Fruit fly (Drosophila melanogaster) whole organism, embryonic: ENCODE results near the gene Cyp4ac1.

Experiments
- Adf1 ChIP-seq: fragments of 200-800 bp; sonication (Bioruptor generic); IDR thresholded peaks from 2 replicates; pipeline ENCODE4 v1.3.6; 2022; ENCODE audit warnings: missing biosample characterization, missing genetic modification characterization
- Aef1 ChIP-seq: fragments of 200-800 bp; sonication (Bioruptor generic); IDR thresholded peaks from 3 replicates; pipeline ENCODE4 v1.3.6; 2022; ENCODE audit warnings: missing biosample characterization, missing genetic modification characterization
- Blimp-1 ChIP-seq: fragments of 200-800 bp; sonication (Bioruptor generic); optimal IDR thresholded peaks from 3 replicates; lab custom pipeline; 2018; ENCODE audit warnings: missing biosample characterization, missing genetic modification characterization, mild to moderate bottlenecking, moderate library complexity, missing genetic modification reagents
- Bteb2 ChIP-seq: fragments of 200-800 bp; sonication (Bioruptor generic); optimal IDR thresholded peaks from 2 replicates; lab custom pipeline; 2016; ENCODE audit warnings: missing biosample characterization, missing genetic modification characterization
- CG11085 ChIP-seq: fragments of 200-800 bp; sonication (Bioruptor generic); IDR thresholded peaks from 2 replicates; pipeline ENCODE4 v1.3.6; 2022; ENCODE audit warnings: missing biosample characterization, missing genetic modification characterization
- CG11696 ChIP-seq: fragments of 200-800 bp; sonication (Bioruptor generic); IDR thresholded peaks from 2 replicates; pipeline ENCODE4 v1.3.6; 2022; ENCODE audit warnings: missing biosample characterization, missing genetic modification characterization
- CG14710 ChIP-seq: fragments of 200-800 bp; sonication (Bioruptor generic); optimal IDR thresholded peaks from 3 replicates; lab custom pipeline; 2019; ENCODE audit warnings: missing biosample characterization, mild to moderate bottlenecking, missing genetic modification characterization, moderate library complexity
- CG16813 ChIP-seq: fragments of 200-800 bp; sonication (Bioruptor generic); IDR thresholded peaks from 3 replicates; pipeline ENCODE4 v1.3.6; 2022; ENCODE audit warnings: missing biosample characterization, missing genetic modification characterization; ENCODE audit not compliant: partially characterized antibody
- CG17385 ChIP-seq: fragments of 200-800 bp; sonication (Bioruptor generic); optimal IDR thresholded peaks from 3 replicates; lab custom pipeline; 2018; ENCODE audit warnings: missing biosample characterization, mild to moderate bottlenecking, missing genetic modification characterization
- CG18619 ChIP-seq: fragments of 200-800 bp; sonication (Bioruptor generic); optimal IDR thresholded peaks from 3 replicates; lab custom pipeline; 2017; ENCODE audit warnings: missing biosample characterization, mild to moderate bottlenecking, missing genetic modification characterization
- CG2875 ChIP-seq: fragments of 200-800 bp; sonication (Bioruptor generic); optimal IDR thresholded peaks from 2 replicates; lab custom pipeline; 2017; ENCODE audit warnings: missing biosample characterization, mild to moderate bottlenecking, missing genetic modification characterization, missing genetic modification reagents
- CG3163 ChIP-seq: fragments of 200-800 bp; sonication (Bioruptor generic); optimal IDR thresholded peaks from 3 replicates; lab custom pipeline; 2016; ENCODE audit warnings: missing biosample characterization, missing genetic modification characterization
- CG4328 ChIP-seq: fragments of 200-800 bp; sonication (Bioruptor generic); optimal IDR thresholded peaks from 3 replicates; lab custom pipeline; 2017; ENCODE audit warnings: missing biosample characterization, missing genetic modification reagents, missing genetic modification characterization
- CG4820 ChIP-seq: fragments of 200-800 bp; sonication (Bioruptor generic); optimal IDR thresholded peaks from 3 replicates; lab custom pipeline; 2016; ENCODE audit warnings: missing biosample characterization, missing genetic modification characterization
- CG5180 ChIP-seq: fragments of 200-800 bp; sonication (Bioruptor generic); optimal IDR thresholded peaks from 3 replicates; lab custom pipeline; 2017; ENCODE audit warnings: missing biosample characterization, missing genetic modification characterization, mild to moderate bottlenecking, moderate library complexity, missing genetic modification reagents
- CG6813 ChIP-seq: fragments of 200-800 bp; sonication (Bioruptor generic); optimal IDR thresholded peaks from 2 replicates; lab custom pipeline; 2017; ENCODE audit warnings: missing biosample characterization, missing genetic modification characterization, mild to moderate bottlenecking, moderate library complexity, missing genetic modification reagents
- CG8478 ChIP-seq: fragments of >200 bp; optimal IDR thresholded peaks from 2 replicates; lab custom pipeline; 2018
- CG9609 ChIP-seq: fragments of 200-800 bp; sonication (Bioruptor generic); optimal IDR thresholded peaks from 3 replicates; lab custom pipeline; 2016; ENCODE audit warnings: missing biosample characterization, missing genetic modification characterization
- CG9932 ChIP-seq: fragments of 200-800 bp; sonication (Bioruptor generic); IDR thresholded peaks from 2 replicates; pipeline ENCODE4 v1.3.6; 2022; ENCODE audit warnings: missing biosample characterization, missing genetic modification characterization
- Dbx ChIP-seq: fragments of 200-800 bp; sonication (Bioruptor generic); IDR thresholded peaks from 3 replicates; pipeline ENCODE4 v1.3.6; 2022; ENCODE audit warnings: missing biosample characterization, missing genetic modification characterization
- Dip2 ChIP-seq: fragments of 200-800 bp; sonication (Bioruptor generic); IDR thresholded peaks from 2 replicates; pipeline ENCODE4 v1.3.6; 2022; ENCODE audit warnings: missing biosample characterization, missing genetic modification characterization
- HLH3B ChIP-seq: fragments of 200-800 bp; sonication (Bioruptor generic); IDR thresholded peaks from 2 replicates; pipeline ENCODE4 v1.3.6; 2022; ENCODE audit warnings: missing biosample characterization, missing genetic modification characterization
- HmgZ ChIP-seq: fragments of 200-800 bp; sonication (Bioruptor generic); optimal IDR thresholded peaks from 2 replicates; lab custom pipeline; 2018; ENCODE audit warnings: missing biosample characterization, mild to moderate bottlenecking, missing genetic modification characterization
- Hsf ChIP-seq: fragments of 200-800 bp; sonication (Bioruptor generic); optimal IDR thresholded peaks from 3 replicates; lab custom pipeline; 2016; ENCODE audit warnings: missing biosample characterization, missing genetic modification characterization
- Mrtf ChIP-seq: fragments of 200-800 bp; sonication (Bioruptor generic); IDR thresholded peaks from 3 replicates; pipeline ENCODE4 v1.3.6; 2022; ENCODE audit warnings: missing biosample characterization, missing genetic modification characterization
- Nf-YC ChIP-seq: fragments of 200-800 bp; optimal IDR thresholded peaks from 3 replicates; lab custom pipeline; 2019; ENCODE audit warnings: missing biosample characterization, mild to moderate bottlenecking, missing genetic modification characterization, moderate library complexity
- Pdp1 ChIP-seq, 2 experiments: fragments of 200-800 bp; sonication (Bioruptor generic); optimal IDR thresholded peaks; 3 replicates each; lab custom pipeline; 2016; ENCODE audit warnings: missing biosample characterization in 2 of 2, missing genetic modification characterization in 2 of 2, mild to moderate bottlenecking in 1 of 2, moderate library complexity in 1 of 2
- Ssrp ChIP-seq: fragments of 200-800 bp; sonication (Bioruptor generic); optimal IDR thresholded peaks from 2 replicates; lab custom pipeline; 2018; ENCODE audit warnings: missing biosample characterization, mild to moderate bottlenecking, missing genetic modification characterization, moderate library complexity
- Trl ChIP-seq, 3 experiments: fragments of >200 bp in 2 of 3; fragments of 200-800 bp in 1 of 3; sonication (Bioruptor generic) in 1 of 3; optimal IDR thresholded peaks; 2 replicates in 1 of 3; 3 replicates in 2 of 3; lab custom pipeline; 2016 to 2017; ENCODE audit warnings: missing biosample characterization in 1 of 3, missing genetic modification characterization in 1 of 3
- bbx ChIP-seq: fragments of 200-800 bp; sonication (Bioruptor generic); IDR thresholded peaks from 2 replicates; pipeline ENCODE4 v1.3.6; 2022; ENCODE audit warnings: missing biosample characterization, missing genetic modification characterization; ENCODE audit not compliant: partially characterized antibody
- cg ChIP-seq: fragments of 200-800 bp; sonication (Bioruptor generic); optimal IDR thresholded peaks from 3 replicates; lab custom pipeline; 2019; ENCODE audit warnings: missing biosample characterization, mild to moderate bottlenecking, missing genetic modification characterization, moderate library complexity
- crol ChIP-seq: fragments of 200-800 bp; sonication (Bioruptor generic); IDR thresholded peaks from 2 replicates; pipeline ENCODE4 v1.3.6; 2022; ENCODE audit warnings: missing biosample characterization, missing genetic modification characterization
- fd96Cb ChIP-seq: fragments of 200-800 bp; sonication (Bioruptor generic); optimal IDR thresholded peaks from 2 replicates; lab custom pipeline; 2018; ENCODE audit warnings: missing biosample characterization, mild to moderate bottlenecking, missing genetic modification characterization, moderate library complexity
- ftz-f1 ChIP-seq: fragments of 200-800 bp; sonication (Bioruptor generic); optimal IDR thresholded peaks from 2 replicates; lab custom pipeline; 2016; ENCODE audit warnings: missing biosample characterization, missing genetic modification characterization
- gcm ChIP-seq: fragments of 200-800 bp; sonication (Bioruptor generic); optimal IDR thresholded peaks from 2 replicates; lab custom pipeline; 2019; ENCODE audit warnings: missing biosample characterization, mild to moderate bottlenecking, missing genetic modification characterization, moderate library complexity
- hb ChIP-seq: fragments of 200-800 bp; sonication (Bioruptor generic); IDR thresholded peaks from 3 replicates; pipeline ENCODE4 v1.3.6; 2022; ENCODE audit warnings: missing biosample characterization, missing genetic modification characterization; ENCODE audit not compliant: partially characterized antibody
- kay ChIP-seq: fragments of 200-800 bp; sonication (Bioruptor generic); optimal IDR thresholded peaks from 2 replicates; lab custom pipeline; 2016; ENCODE audit warnings: missing biosample characterization, missing genetic modification characterization
- kni ChIP-seq: fragments of 200-800 bp; sonication (Bioruptor generic); optimal IDR thresholded peaks from 3 replicates; lab custom pipeline; 2017; ENCODE audit warnings: mild to moderate bottlenecking, missing biosample characterization, missing genetic modification reagents, missing genetic modification characterization
- knrl ChIP-seq: fragments of 200-800 bp; sonication (Bioruptor generic); IDR thresholded peaks from 3 replicates; pipeline ENCODE4 v1.3.6; 2022; ENCODE audit warnings: missing biosample characterization, missing genetic modification characterization; ENCODE audit not compliant: partially characterized antibody
- nerfin-1 ChIP-seq: fragments of 200-800 bp; sonication (Bioruptor generic); optimal IDR thresholded peaks from 3 replicates; lab custom pipeline; 2019; ENCODE audit warnings: missing biosample characterization, mild to moderate bottlenecking, missing genetic modification characterization, moderate library complexity
- nmo ChIP-seq: fragments of 200-800 bp; sonication (Bioruptor generic); optimal IDR thresholded peaks from 2 replicates; lab custom pipeline; 2018; ENCODE audit warnings: missing biosample characterization, mild to moderate bottlenecking, missing genetic modification characterization, moderate library complexity
- oc ChIP-seq: fragments of 200-800 bp; sonication (Bioruptor generic); optimal IDR thresholded peaks from 2 replicates; lab custom pipeline; 2018; ENCODE audit warnings: missing biosample characterization, mild to moderate bottlenecking, missing genetic modification characterization, moderate library complexity
- otp ChIP-seq: fragments of 200-800 bp; sonication (Bioruptor generic); IDR thresholded peaks from 3 replicates; pipeline ENCODE4, ENCODE4 v1.3.6; 2022; ENCODE audit warnings: missing biosample characterization, missing genetic modification characterization
- ranshi ChIP-seq: fragments of 200-800 bp; sonication (Bioruptor generic); IDR thresholded peaks from 2 replicates; pipeline ENCODE4 v1.3.6; 2022; ENCODE audit warnings: missing biosample characterization, missing genetic modification characterization
- sens ChIP-seq: fragments of 200-800 bp; sonication (Bioruptor generic); peaks from one replicate; lab custom pipeline; 2016; ENCODE audit warnings: missing biosample characterization, missing genetic modification characterization
- sima ChIP-seq: fragments of 200-800 bp; sonication (Bioruptor generic); optimal IDR thresholded peaks from 2 replicates; lab custom pipeline; 2016; ENCODE audit warnings: missing biosample characterization, missing genetic modification characterization
- sna ChIP-seq: fragments of 200-800 bp; sonication (Bioruptor generic); IDR thresholded peaks from 2 replicates; pipeline ENCODE4 v1.3.6; 2022; ENCODE audit warnings: missing biosample characterization, missing genetic modification characterization; ENCODE audit not compliant: partially characterized antibody
- ttk ChIP-seq: fragments of 200-800 bp; sonication (Bioruptor generic); IDR thresholded peaks from 2 replicates; pipeline ENCODE4 v2.1.2; 2022; ENCODE audit warnings: missing biosample characterization, missing genetic modification characterization

Gene Cyp4ac1

DNA sequence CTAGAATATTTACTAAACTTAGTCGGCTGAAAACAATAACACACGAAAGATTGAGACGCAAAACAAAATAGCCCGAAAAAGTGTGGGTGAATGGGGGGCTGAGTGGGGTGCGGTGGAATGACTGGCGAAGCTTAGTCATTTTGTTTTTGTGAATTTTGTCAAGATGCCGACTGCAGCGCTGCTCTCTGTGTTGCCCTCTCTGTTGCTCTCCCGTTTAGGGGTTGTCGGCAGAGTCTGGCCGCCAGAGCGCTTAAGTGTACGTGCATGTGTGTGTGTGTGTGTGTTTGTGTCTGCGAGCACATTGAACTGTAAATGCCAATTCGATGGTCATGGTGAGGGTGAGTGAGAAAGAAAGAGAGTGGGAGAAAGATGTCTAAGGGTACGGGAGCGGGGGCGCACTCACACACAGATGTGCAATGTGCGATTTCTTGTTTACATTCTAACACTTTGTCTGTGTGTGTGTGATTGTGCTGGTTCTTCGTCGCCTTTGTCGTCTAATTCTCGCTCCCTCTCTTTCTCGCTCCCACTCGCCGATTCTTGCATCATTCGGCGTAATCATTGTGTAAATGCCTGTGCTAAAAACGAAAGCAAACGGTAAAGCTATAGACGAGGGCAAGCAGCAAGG, 42.7 kb downstream of the Cyp4ac1 start (continued):
- TF ChIP-seq Pdp1 (GFP tag; optimal IDR thresholded peaks at IDR 0.05; lab: Kevin White, UChicago): peak in 1 of 2 experiments; percentile 91
- TF ChIP-seq sens (GFP tag; lab: Kevin White, UChicago): peak; percentile 65
- TF ChIP-seq CG4328 (GFP tag; lab: Kevin White, UChicago): peak; percentile 23
- TF ChIP-seq cg (GFP tag; lab: Kevin White, UChicago): peak; percentile 90
- no peak for TF ChIP-seq Dip2
- TF ChIP-seq Trl (optimal IDR thresholded peaks at IDR 0.05; lab: Kevin White, UChicago): peak; percentile 64 to 85
- TF ChIP-seq Trl (GFP tag; optimal IDR thresholded peaks at IDR 0.05; lab: Kevin White, UChicago): peak; percentile 22
- peak; percentile 5 for TF ChIP-seq CG6813 (GFP tag; lab: Kevin White, UChicago)
- TF ChIP-seq Adf1: peak; percentile 53
- 0 out of 2 replicates have a peak, but pooled peaks have one; percentile 13 for TF ChIP-seq CG9932 (GFP tag; lab: Robert Waterston, UW)
- TF ChIP-seq HmgZ (tag; lab: Kevin White, UChicago): peak; percentile 21
- TF ChIP-seq nmo (GFP tag; lab: Kevin White, UChicago): peak; percentile 14
- TF ChIP-seq Hsf: no peak
- peak; percentile 1 for TF ChIP-seq CG3163 (GFP tag; lab: Kevin White, UChicago)
- peak; percentile 18 for TF ChIP-seq Blimp-1
- peak; percentile 49; the same call in 1 of the 3 replicates for TF ChIP-seq Dbx (GFP tag; lab: Robert Waterston, UW)
- no peak for TF ChIP-seq CG14710
- TF ChIP-seq HLH3B (GFP tag; lab: Robert Waterston, UW): no peak
- no peak for TF ChIP-seq CG11696 (GFP tag; lab: Robert Waterston, UW)
- 0 out of 2 replicates have a peak, but pooled peaks have one; percentile 40 for TF ChIP-seq bbx
- TF ChIP-seq oc: peak; percentile 14
- TF ChIP-seq CG9609 (GFP tag; lab: Kevin White, UChicago): no peak
- TF ChIP-seq crol (GFP tag; lab: Robert Waterston, UW): peak; percentile 85
- TF ChIP-seq hb (GFP tag; lab: Robert Waterston, UW): no peak
- peak; percentile 75 for TF ChIP-seq nerfin-1 (tag; lab: Kevin White, UChicago)
- peak; percentile 12; the same call in 1 of the 3 replicates for TF ChIP-seq Aef1 (GFP tag; lab: Robert Waterston, UW)
- peak; percentile 71 for TF ChIP-seq kay (GFP tag; lab: Kevin White, UChicago)
- no peak for TF ChIP-seq fd96Cb
- peak; percentile 13 for TF ChIP-seq CG2875 (GFP tag; lab: Kevin White, UChicago)
- TF ChIP-seq CG4820 (GFP tag; lab: Kevin White, UChicago): no peak
- TF ChIP-seq ttk (GFP tag; lab: Robert Waterston, UW): peak; percentile 70
- peak; percentile 30 for TF ChIP-seq gcm (GFP tag; lab: Kevin White, UChicago)
- TF ChIP-seq CG5180: peak; percentile 94
- peak; percentile 18 for TF ChIP-seq Nf-YC (tag; lab: Kevin White, UChicago)
- TF ChIP-seq Mrtf: 0 out of 3 replicates have a peak, but pooled peaks have one; percentile 8
- TF ChIP-seq otp (GFP tag; lab: Robert Waterston, UW): 0 out of 3 replicates have a peak, but pooled peaks have one; percentile 20
- no peak for TF ChIP-seq Ssrp (tag; lab: Kevin White, UChicago)
- no peak for TF ChIP-seq Bteb2 (GFP tag; lab: Kevin White, UChicago)
- peak; percentile 59 for TF ChIP-seq ftz-f1
- peak; percentile 52; the same call in 1 of the 2 replicates for TF ChIP-seq sna
- TF ChIP-seq CG16813 (GFP tag; lab: Robert Waterston, UW): 0 out of 3 replicates have a peak, but pooled peaks have one; percentile 18
- TF ChIP-seq sima (GFP tag; lab: Kevin White, UChicago): no peak
- TF ChIP-seq CG11085: no peak
- TF ChIP-seq CG18619 (GFP tag; lab: Kevin White, UChicago): peak; percentile 2
- TF ChIP-seq kni (GFP tag; lab: Kevin White, UChicago): peak; percentile 42
- TF ChIP-seq knrl (GFP tag; lab: Robert Waterston, UW): 0 out of 3 replicates have a peak, but pooled peaks have one; percentile 10
- TF ChIP-seq CG8478 (lab: Kevin White, UChicago): peak; percentile 80
- no peak for TF ChIP-seq CG17385 (GFP tag; lab: Kevin White, UChicago)
- TF ChIP-seq ranshi (GFP tag; lab: Robert Waterston, UW): no peak
